Fruit fly (Drosophila melanogaster): ENCODE data around the gene CG3961.

The CG3961 gene

dm6 chr3L:18848436-18848835 lies 41.8 kb downstream of the CG3961 start (continued):
- TF ChIP-seq CG4617 (GFP tag; optimal IDR thresholded peaks at IDR 0.05; ENCODE audit: borderline replicate concordance) (peak; percentile 32), bowl (GFP tag; IDR thresholded peaks at IDR 0.05) (no peak; the same call in 1 of the 2 replicates), Taf1 (GFP tag; IDR thresholded peaks at IDR 0.05) (no peak), CG30403 (GFP tag; optimal IDR thresholded peaks at IDR 0.05) (peak; percentile 64), Oaz (GFP tag; IDR thresholded peaks at IDR 0.05) (no peak), CTCF (GFP tag; optimal IDR thresholded peaks at IDR 0.05) (peak; percentile 98), NfI (GFP tag; optimal IDR thresholded peaks at IDR 0.05) (no peak), shn (GFP tag; optimal IDR thresholded peaks at IDR 0.05) (no peak), CG11723 (GFP tag; optimal IDR thresholded peaks at IDR 0.05) (peak; percentile 34), pum (GFP tag; optimal IDR thresholded peaks at IDR 0.05) (peak; percentile 73), Stat92E (GFP tag; optimal IDR thresholded peaks at IDR 0.05) (no peak), unpg (GFP tag; optimal IDR thresholded peaks at IDR 0.05) (peak; percentile 69), Antp (GFP tag; optimal IDR thresholded peaks at IDR 0.05) (no peak), CG17186 (GFP tag; optimal IDR thresholded peaks at IDR 0.05) (no peak), vnd (GFP tag; IDR thresholded peaks at IDR 0.05; ENCODE audit: partially characterized antibody) (no peak), Abd-B (GFP tag; optimal IDR thresholded peaks at IDR 0.05) (no peak), Atf6 (GFP tag; IDR thresholded peaks at IDR 0.05) (no peak; the same call in 1 of the 2 replicates), CG14014 (GFP tag; IDR thresholded peaks at IDR 0.05) (no peak; the same call in 1 of the 2 replicates), en (GFP tag; optimal IDR thresholded peaks at IDR 0.05) (peak; percentile 60), Poxn (GFP tag; IDR thresholded peaks at IDR 0.05) (no peak), CG18262 (tag; optimal IDR thresholded peaks at IDR 0.05) (peak; percentile 62), CG17829 (tag; optimal IDR thresholded peaks at IDR 0.05) (peak; percentile 75), dpn (GFP tag; optimal IDR thresholded peaks at IDR 0.05) (peak; percentile 72 to 75), ems (GFP tag; optimal IDR thresholded peaks at IDR 0.05) (peak; percentile 70), CG17385 (GFP tag; optimal IDR thresholded peaks at IDR 0.05) (peak; percentile 47), corto (GFP tag; optimal IDR thresholded peaks at IDR 0.05) (no peak), mam (GFP tag; optimal IDR thresholded peaks at IDR 0.05) (peak; percentile 63), Hr78 (GFP tag; optimal IDR thresholded peaks at IDR 0.05) (no peak), CG18011 (GFP tag; optimal IDR thresholded peaks at IDR 0.05) (peak; percentile 15), CG10959 (GFP tag; IDR thresholded peaks at IDR 0.05) (no peak; the same call in 1 of the 2 replicates), CG7357 (GFP tag; IDR thresholded peaks at IDR 0.05) (no peak), Side (GFP tag; optimal IDR thresholded peaks at IDR 0.05) (peak; percentile 84), fd102C (GFP tag; optimal IDR thresholded peaks at IDR 0.05) (peak; percentile 63), pho (GFP tag; optimal IDR thresholded peaks at IDR 0.05) (peak; percentile 60), onecut (GFP tag; IDR thresholded peaks at IDR 0.05) (peak; percentile 60; the same call in 1 of the 2 replicates), CG34376 (GFP tag; optimal IDR thresholded peaks at IDR 0.05) (peak; percentile 8), wek (GFP tag; optimal IDR thresholded peaks at IDR 0.05) (no peak), Fer3 (tag; optimal IDR thresholded peaks at IDR 0.05) (no peak), Hr51 (GFP tag; optimal IDR thresholded peaks at IDR 0.05) (peak in 1 of 2 experiments; percentile 77), CG10979 (tag; optimal IDR thresholded peaks at IDR 0.05) (peak; percentile 76), ash1 (GFP tag; optimal IDR thresholded peaks at IDR 0.05) (peak; percentile 21), CG12236 (GFP tag; optimal IDR thresholded peaks at IDR 0.05) (peak; percentile 53), CG6272 (GFP tag; IDR thresholded peaks at IDR 0.05) (no peak), az2 (GFP tag; optimal IDR thresholded peaks at IDR 0.05) (peak; percentile 78), CG10267 (tag; optimal IDR thresholded peaks at IDR 0.05) (peak; percentile 67), otp (GFP tag; IDR thresholded peaks at IDR 0.05) (no peak), E2f1 (GFP tag; IDR thresholded peaks at IDR 0.05) (no peak; the same call in 1 of the 2 replicates), Spps (tag; optimal IDR thresholded peaks at IDR 0.05) (peak; percentile 37), prd (optimal IDR thresholded peaks at IDR 0.05) (no peak), prd (GFP tag; IDR thresholded peaks at IDR 0.05) (no peak; the same call in 2 of the 3 replicates), lola (GFP tag; optimal IDR thresholded peaks at IDR 0.05) (peak in 1 of 3 experiments; percentile 23)

Data from whole organism, embryonic.